Worm (Caenorhabditis elegans) whole organism, L4 larva: Measurements from ENCODE around the gene mai-1.
A peak's percentile ranks its signal among the peaks of the same experiment; 100 is the strongest.

Source experiments
- F44E2.7 ChIP-seq: fragments of 200-800 bp; sonication (Bioruptor generic); IDR thresholded peaks from 2 replicates; pipeline ENCODE4 v2.1.2; 2022; ENCODE audit warnings: missing genetic modification characterization, missing compliant biosample characterization
- F49E8.2 ChIP-seq: sonication (generic microtip); optimal IDR thresholded peaks from 2 replicates; lab custom pipeline; 2016; ENCODE audit warnings: missing compliant biosample characterization, mild to moderate bottlenecking, missing genetic modification characterization, borderline replicate concordance
- T26A8.4 ChIP-seq: fragments of 200-800 bp; sonication (Bioruptor generic); IDR thresholded peaks from 2 replicates; pipeline ENCODE4 v1.3.6; 2022; ENCODE audit warnings: missing genetic modification characterization, missing compliant biosample characterization
- aha-1 ChIP-seq: fragments of 150-350 bp; peaks from one replicate; lab custom pipeline; 2014; ENCODE audit warnings: missing biosample characterization, missing genetic modification characterization
- attf-4 ChIP-seq: sonication (generic microtip); optimal IDR thresholded peaks from 3 replicates; lab custom pipeline; 2017; ENCODE audit warnings: missing biosample characterization, missing genetic modification characterization
- ceh-28 ChIP-seq: fragments of 150-350 bp; optimal IDR thresholded peaks from 2 replicates; lab custom pipeline; 2014; ENCODE audit warnings: missing biosample characterization, missing genetic modification reagents, missing genetic modification characterization
- ceh-44 ChIP-seq: fragments of 200-800 bp; sonication (Bioruptor generic); IDR thresholded peaks from 2 replicates; pipeline ENCODE4 v1.3.6; 2022; ENCODE audit warnings: missing genetic modification reagents, missing genetic modification characterization, missing compliant biosample characterization
- daf-12 ChIP-seq: fragments of 150-350 bp; optimal IDR thresholded peaks from 2 replicates; lab custom pipeline; 2014; ENCODE audit warnings: missing biosample characterization, missing genetic modification reagents, missing genetic modification characterization
- dmd-6 ChIP-seq: fragments of 200-800 bp; sonication (Bioruptor generic); IDR thresholded peaks from 2 replicates; pipeline ENCODE4 v1.3.6; 2022; ENCODE audit warnings: missing genetic modification reagents, missing genetic modification characterization, missing compliant biosample characterization
- dmd-8 ChIP-seq: fragments of 200-800 bp; sonication (Bioruptor generic); IDR thresholded peaks from 2 replicates; pipeline ENCODE4 v1.3.6; 2022; ENCODE audit warnings: missing genetic modification characterization, missing compliant biosample characterization
- dmd-9 ChIP-seq: fragments of 200-800 bp; sonication (Bioruptor generic); IDR thresholded peaks from 2 replicates; pipeline ENCODE4 v1.3.6; 2022; ENCODE audit warnings: missing genetic modification reagents, missing genetic modification characterization, missing compliant biosample characterization
- duxl-1 ChIP-seq: sonication (generic microtip); optimal IDR thresholded peaks from 2 replicates; lab custom pipeline; 2016; ENCODE audit warnings: mild to moderate bottlenecking, missing genetic modification characterization, moderate library complexity, missing compliant biosample characterization; ENCODE audit not compliant: poor library complexity
- dve-1 ChIP-seq: sonication (generic microtip); optimal IDR thresholded peaks from 2 replicates; lab custom pipeline; 2017; ENCODE audit warnings: antibody characterized with exemption, mild to moderate bottlenecking, missing genetic modification characterization, missing compliant biosample characterization; ENCODE audit not compliant: insufficient read depth
- egl-27 ChIP-seq: sonication (generic microtip); optimal IDR thresholded peaks from 3 replicates; lab custom pipeline; 2017; ENCODE audit warnings: missing biosample characterization, missing genetic modification reagents, missing genetic modification characterization
- gei-8 ChIP-seq: fragments of 200-800 bp; sonication (Bioruptor generic); optimal IDR thresholded peaks from 2 replicates; lab custom pipeline; 2018; ENCODE audit warnings: mild to moderate bottlenecking, missing genetic modification characterization, missing compliant biosample characterization
- hif-1 ChIP-seq, 2 experiments: sonication (generic microtip); optimal IDR thresholded peaks; 2 replicates each; lab custom pipeline; 2016 to 2017; ENCODE audit warnings: missing compliant biosample characterization in 2 of 2, missing genetic modification characterization in 2 of 2, missing genetic modification reagents in 2 of 2, missing genotype in 2 of 2, mild to moderate bottlenecking in 1 of 2
- hlh-11 ChIP-seq: fragments of 200-800 bp; sonication (Bioruptor generic); optimal IDR thresholded peaks from 2 replicates; lab custom pipeline; 2018; ENCODE audit warnings: mild to moderate bottlenecking, missing genetic modification characterization, missing compliant biosample characterization
- lin-15B ChIP-seq: fragments of 150-350 bp; sonication (generic microtip); optimal IDR thresholded peaks from 3 replicates; lab custom pipeline; 2014; ENCODE audit warnings: missing biosample characterization, missing genetic modification characterization
- lin-29 ChIP-seq: fragments of 200-800 bp; sonication (Bioruptor generic); IDR thresholded peaks from 2 replicates; pipeline ENCODE4 v1.3.6; 2022; ENCODE audit warnings: missing genetic modification reagents, missing genetic modification characterization, missing compliant biosample characterization
- lin-38 ChIP-seq: fragments of 200-800 bp; sonication (Bioruptor generic); IDR thresholded peaks from 2 replicates; pipeline ENCODE4 v1.3.6; 2022; ENCODE audit warnings: missing genetic modification reagents, missing genetic modification characterization, missing compliant biosample characterization
- mep-1 ChIP-seq: fragments of 150-350 bp; sonication (generic microtip); optimal IDR thresholded peaks from 3 replicates; lab custom pipeline; 2014; ENCODE audit warnings: missing biosample characterization, missing genetic modification characterization
- mes-2 ChIP-seq: sonication (generic microtip); optimal IDR thresholded peaks from 2 replicates; lab custom pipeline; 2016; ENCODE audit warnings: missing genotype, mild to moderate bottlenecking, missing genetic modification characterization, missing compliant biosample characterization; ENCODE audit not compliant: poor library complexity, severe bottlenecking
- mxl-3 ChIP-seq: fragments of 200-800 bp; sonication (Bioruptor generic); optimal IDR thresholded peaks from 2 replicates; lab custom pipeline; 2018; ENCODE audit warnings: mild to moderate bottlenecking, missing genetic modification characterization, missing compliant biosample characterization
- nhr-102 ChIP-seq: sonication (generic microtip); optimal IDR thresholded peaks from 2 replicates; lab custom pipeline; 2016; ENCODE audit warnings: mild to moderate bottlenecking, missing genetic modification characterization, moderate library complexity, missing compliant biosample characterization
- nhr-11 ChIP-seq: fragments of 150-350 bp; optimal IDR thresholded peaks from 2 replicates; lab custom pipeline; 2014; ENCODE audit warnings: missing biosample characterization, missing genetic modification characterization
- nhr-237 ChIP-seq: sonication (generic microtip); optimal IDR thresholded peaks from 2 replicates; lab custom pipeline; 2017; ENCODE audit warnings: missing biosample characterization, missing genetic modification characterization
- nhr-28 ChIP-seq: fragments of 150-350 bp; optimal IDR thresholded peaks from 2 replicates; lab custom pipeline; 2014; ENCODE audit warnings: missing biosample characterization, missing genetic modification characterization
- nhr-42 ChIP-seq: fragments of 200-800 bp; sonication (Bioruptor generic); IDR thresholded peaks from 2 replicates; pipeline ENCODE4 v1.3.6; 2022; ENCODE audit warnings: missing genetic modification characterization, missing compliant biosample characterization
- nhr-48 ChIP-seq: sonication (generic microtip); optimal IDR thresholded peaks from 2 replicates; lab custom pipeline; 2016; ENCODE audit warnings: mild to moderate bottlenecking, missing genetic modification characterization, missing compliant biosample characterization
- nhr-77 ChIP-seq: fragments of 150-350 bp; optimal IDR thresholded peaks from 2 replicates; lab custom pipeline; 2014; ENCODE audit warnings: missing biosample characterization, missing genetic modification characterization
- pha-4 ChIP-seq, 2 experiments: fragments of 150-350 bp in 1 of 2; fragments of 200-800 bp in 1 of 2; sonication (Bioruptor generic) in 1 of 2; IDR thresholded peaks in 1 of 2; optimal IDR thresholded peaks in 1 of 2; 2 replicates each; pipeline versions ENCODE4 v1.3.6 to Lab custom; 2014 to 2022; ENCODE audit warnings: missing genetic modification characterization in 2 of 2, missing genetic modification reagents in 2 of 2, missing biosample characterization in 1 of 2, missing compliant biosample characterization in 1 of 2
- saeg-2 ChIP-seq: fragments of 200-800 bp; sonication (Bioruptor generic); IDR thresholded peaks from 2 replicates; pipeline ENCODE4 v1.3.6; 2022; ENCODE audit warnings: missing genetic modification reagents, missing genetic modification characterization, missing compliant biosample characterization
- set-16 ChIP-seq: fragments of 200-800 bp; sonication (Bioruptor generic); IDR thresholded peaks from 2 replicates; pipeline ENCODE4 v1.3.6; 2022; ENCODE audit warnings: missing genetic modification reagents, missing genetic modification characterization, missing compliant biosample characterization
- spr-1 ChIP-seq: sonication (generic microtip); optimal IDR thresholded peaks from 2 replicates; lab custom pipeline; 2016; ENCODE audit warnings: mild to moderate bottlenecking, missing genetic modification characterization, missing compliant biosample characterization
- spr-3 ChIP-seq: fragments of 200-800 bp; sonication (Bioruptor generic); optimal IDR thresholded peaks from 2 replicates; lab custom pipeline; 2018; ENCODE audit warnings: mild to moderate bottlenecking, missing genetic modification characterization, missing compliant biosample characterization
- tag-97 ChIP-seq: fragments of 200-800 bp; sonication (Bioruptor generic); IDR thresholded peaks from 2 replicates; pipeline ENCODE4 v1.3.6; 2022; ENCODE audit warnings: missing genetic modification characterization, missing compliant biosample characterization
- tra-1 ChIP-seq: fragments of 200-800 bp; sonication (Bioruptor generic); IDR thresholded peaks from 2 replicates; pipeline ENCODE4 v1.3.6; 2022; ENCODE audit warnings: missing genetic modification reagents, missing genetic modification characterization, missing compliant biosample characterization
- unc-62 ChIP-seq, 3 experiments: fragments of 150-350 bp in 1 of 3; sonication (generic microtip); optimal IDR thresholded peaks in 2 of 3; peaks in 1 of 3; 1 replicate in 1 of 3; 2 replicates in 2 of 3; lab custom pipeline; 2014 to 2017; ENCODE audit warnings: missing biosample characterization in 3 of 3, missing genetic modification characterization in 3 of 3, missing genetic modification reagents in 3 of 3, missing genotype in 1 of 3
- vab-7 ChIP-seq: fragments of 200-800 bp; sonication (Bioruptor generic); IDR thresholded peaks from 2 replicates; pipeline ENCODE4 v1.3.6; 2022; ENCODE audit warnings: missing genetic modification reagents, missing genetic modification characterization, missing compliant biosample characterization
- zag-1 ChIP-seq: fragments of 150-350 bp; optimal IDR thresholded peaks from 2 replicates; lab custom pipeline; 2014; ENCODE audit warnings: missing biosample characterization, missing genetic modification characterization
- zfp-2 ChIP-seq: sonication (generic microtip); optimal IDR thresholded peaks from 2 replicates; lab custom pipeline; 2016; ENCODE audit warnings: mild to moderate bottlenecking, missing genetic modification characterization, missing compliant biosample characterization
- zfp-3 ChIP-seq: fragments of 200-800 bp; sonication (Bioruptor generic); conservative IDR thresholded peaks from 2 replicates; pipeline ENCODE4 v1.3.6; 2022; ENCODE audit warnings: missing genetic modification reagents, missing genetic modification characterization, missing compliant biosample characterization

Gene mai-1

ce11 chrX:3099832-3100231 lies 16.6 kb downstream of the mai-1 start, which contains the start of gene sec-3 (continued):
- TF ChIP-seq dmd-6 (GFP tag; lab: Robert Waterston, UW), result peak; percentile 80
- TF ChIP-seq mes-2, result peak; percentile 93
- no peak for TF ChIP-seq unc-62 (GFP tag; optimal IDR thresholded peaks at IDR 0.05 in 1 of 2; lab: Kevin White, UChicago)
- no peak for TF ChIP-seq unc-62 (tag; optimal IDR thresholded peaks at IDR 0.05; lab: Kevin White, UChicago)
- peak; percentile 12 for TF ChIP-seq lin-15B
- TF ChIP-seq hif-1 (tag; optimal IDR thresholded peaks at IDR 0.05; lab: Kevin White, UChicago), result peak in 1 of 2 experiments; percentile 84
- TF ChIP-seq zag-1 (tag; lab: Kevin White, UChicago), result no peak
- peak; percentile 51; the same call in 1 of the 2 replicates for TF ChIP-seq dmd-9 (GFP tag; lab: Robert Waterston, UW)
- TF ChIP-seq lin-38 (GFP tag; lab: Robert Waterston, UW), result peak; percentile 86
- peak; percentile 68 for TF ChIP-seq zfp-3 (GFP tag; lab: Robert Waterston, UW)
- TF ChIP-seq nhr-11 (tag; lab: Kevin White, UChicago), result peak; percentile 49
- peak; percentile 94 for TF ChIP-seq mep-1 (tag; lab: Kevin White, UChicago)
- TF ChIP-seq nhr-102 (tag; lab: Kevin White, UChicago), result peak; percentile 93
- TF ChIP-seq nhr-237 (tag; lab: Kevin White, UChicago), result no peak
- TF ChIP-seq zfp-2 (tag; lab: Kevin White, UChicago), result no peak
- TF ChIP-seq hlh-11 (tag; lab: Kevin White, UChicago), result peak; percentile 93
- no peak for TF ChIP-seq daf-12
- no peak for TF ChIP-seq egl-27 (tag; lab: Kevin White, UChicago)
- peak; percentile 42 for TF ChIP-seq spr-3 (GFP tag; lab: Kevin White, UChicago)
- TF ChIP-seq F44E2.7 (GFP tag; lab: Robert Waterston, UW), result no peak
- peak; percentile 53; the same call in 1 of the 2 replicates for TF ChIP-seq lin-29 (GFP tag; lab: Robert Waterston, UW)
- peak; percentile 83 for TF ChIP-seq nhr-77 (tag; lab: Kevin White, UChicago)
- 0 out of 2 replicates have a peak, but pooled peaks have one; percentile 45 for TF ChIP-seq saeg-2 (GFP tag; lab: Robert Waterston, UW)
- peak; percentile 75 for TF ChIP-seq nhr-28
- no peak for TF ChIP-seq ceh-44
- peak; percentile 98 for TF ChIP-seq aha-1 (tag; lab: Kevin White, UChicago)
- TF ChIP-seq T26A8.4 (GFP tag; lab: Robert Waterston, UW), result peak; percentile 85
- TF ChIP-seq nhr-48 (tag; lab: Kevin White, UChicago), result peak; percentile 79
- no peak for TF ChIP-seq ceh-28
- TF ChIP-seq spr-1 (tag; lab: Kevin White, UChicago), result peak; percentile 80
- no peak for TF ChIP-seq dmd-8
- TF ChIP-seq gei-8, result no peak
- TF ChIP-seq set-16 (GFP tag; lab: Robert Waterston, UW), result no peak
- peak; percentile 55 for TF ChIP-seq pha-4 (GFP tag; IDR thresholded peaks at IDR 0.05; lab: Robert Waterston, UW)
- peak; percentile 88 for TF ChIP-seq pha-4 (tag; optimal IDR thresholded peaks at IDR 0.05; lab: Kevin White, UChicago)
- no peak for TF ChIP-seq attf-4 (tag; lab: Kevin White, UChicago)
- peak; percentile 85 for TF ChIP-seq duxl-1 (tag; lab: Kevin White, UChicago)
- no peak for TF ChIP-seq F49E8.2 (tag; lab: Kevin White, UChicago)
- peak; percentile 96 for TF ChIP-seq dve-1 (tag; lab: Kevin White, UChicago)
- no peak for TF ChIP-seq tag-97
- peak; percentile 53; the same call in 1 of the 2 replicates for TF ChIP-seq tra-1 (GFP tag; lab: Robert Waterston, UW)

ce11 chrX:3094304-3094703 lies 22.1 kb downstream of the mai-1 start, which contains the start of gene wrt-2:
TSS of gene wrt-2 (minus strand) at chrX:3094349.
- TF ChIP-seq set-16 (GFP tag; lab: Robert Waterston, UW), result peak; percentile 49; the same call in 1 of the 2 replicates
- TF ChIP-seq mxl-3, result peak; percentile 24
- TF ChIP-seq vab-7, result no peak
- TF ChIP-seq hlh-11 (tag; lab: Kevin White, UChicago), result peak; percentile 9
- peak; percentile 38 for TF ChIP-seq aha-1 (tag; lab: Kevin White, UChicago)
- no peak for TF ChIP-seq nhr-42 (GFP tag; lab: Robert Waterston, UW)
- TF ChIP-seq, all 104 proteins: peak for 4
